Fruit fly (Drosophila melanogaster) whole organism, pupa: ENCODE results near the gene RabGGTa.

Source experiments
- CG12605 ChIP-seq: fragments of 200-800 bp; sonication (Bioruptor generic); IDR thresholded peaks from 2 replicates; pipeline ENCODE4 v1.3.6; 2022; ENCODE audit warnings: missing biosample characterization, missing genetic modification characterization
- CG13204 ChIP-seq: fragments of 200-800 bp; sonication (Bioruptor generic); optimal IDR thresholded peaks from 2 replicates; lab custom pipeline; 2018; ENCODE audit warnings: missing biosample characterization, mild to moderate bottlenecking, missing genetic modification characterization, moderate library complexity
- CG14655 ChIP-seq: fragments of 200-800 bp; sonication (Bioruptor generic); optimal IDR thresholded peaks from 3 replicates; lab custom pipeline; 2017; ENCODE audit warnings: mild to moderate bottlenecking, missing biosample characterization, missing genetic modification reagents, missing genetic modification characterization
- CG34367 ChIP-seq: fragments of 200-800 bp; sonication (Bioruptor generic); optimal IDR thresholded peaks from 2 replicates; lab custom pipeline; 2018; ENCODE audit warnings: missing biosample characterization, mild to moderate bottlenecking, missing genetic modification characterization
- CG8159 ChIP-seq: fragments of 200-800 bp; sonication (Bioruptor generic); optimal IDR thresholded peaks from 3 replicates; lab custom pipeline; 2018; ENCODE audit warnings: missing biosample characterization, mild to moderate bottlenecking, missing genetic modification characterization, moderate library complexity
- CG8301 ChIP-seq: fragments of 200-800 bp; sonication (Bioruptor generic); optimal IDR thresholded peaks from 2 replicates; lab custom pipeline; 2018; ENCODE audit warnings: missing biosample characterization, mild to moderate bottlenecking, missing genetic modification characterization
- CG9948 ChIP-seq: fragments of 200-800 bp; sonication (Bioruptor generic); optimal IDR thresholded peaks from 2 replicates; lab custom pipeline; 2018; ENCODE audit warnings: missing biosample characterization, mild to moderate bottlenecking, missing genetic modification characterization, moderate library complexity
- D1 ChIP-seq: fragments of 200-800 bp; sonication (Bioruptor generic); optimal IDR thresholded peaks from 2 replicates; lab custom pipeline; 2018; ENCODE audit warnings: missing biosample characterization, mild to moderate bottlenecking, missing genetic modification characterization, moderate library complexity
- EcR ChIP-seq: fragments of 200-800 bp; sonication (Bioruptor generic); optimal IDR thresholded peaks from 3 replicates; lab custom pipeline; 2019; ENCODE audit warnings: missing biosample characterization, missing genetic modification characterization, mild to moderate bottlenecking, moderate library complexity, missing genetic modification reagents
- Pif1A ChIP-seq: fragments of 200-800 bp; sonication (Bioruptor generic); optimal IDR thresholded peaks from 3 replicates; lab custom pipeline; 2016; ENCODE audit warnings: missing biosample characterization, missing genetic modification characterization
- Snoo ChIP-seq: fragments of 200-800 bp; sonication (Bioruptor generic); optimal IDR thresholded peaks from 3 replicates; lab custom pipeline; 2017; ENCODE audit warnings: missing biosample characterization, mild to moderate bottlenecking, missing genetic modification characterization, inconsistent platforms

- no peak for TF ChIP-seq D1 (tag; lab: Kevin White, UChicago)
- TF ChIP-seq CG9948 = no peak
- no peak for TF ChIP-seq CG8159 (tag; lab: Kevin White, UChicago)
- TF ChIP-seq Snoo (tag; lab: Kevin White, UChicago) = no peak
- no peak for TF ChIP-seq CG13204 (GFP tag; lab: Kevin White, UChicago)
- no peak for TF ChIP-seq Pif1A
- TF ChIP-seq EcR (GFP tag; lab: Kevin White, UChicago) = no peak
- no peak for TF ChIP-seq CG12605
- TF ChIP-seq CG14655 (GFP tag; lab: Kevin White, UChicago) = no peak
- TF ChIP-seq CG8301 (tag; lab: Kevin White, UChicago) = no peak
- no peak for TF ChIP-seq CG34367 (tag; lab: Kevin White, UChicago)
These were observed 23.7 kb upstream of the RabGGTa start for dm6 chr3R:5104212-5104611.
